Fruit fly (Drosophila melanogaster) whole organism: ENCODE data around the gene CG15296.

Experiments
- CG8478 ChIP-seq: fragments of >200 bp; optimal IDR thresholded peaks from 2 replicates; lab custom pipeline; 2018; ENCODE audit warnings: inconsistent platforms
- Dll ChIP-seq: fragments of >200 bp; optimal IDR thresholded peaks from 2 replicates; lab custom pipeline; 2017
- EcR ChIP-seq, 2 experiments: fragments of >200 bp; optimal IDR thresholded peaks; 2 replicates each; lab custom pipeline; 2017; ENCODE audit warnings: missing biosample characterization in 2 of 2, missing genetic modification characterization in 2 of 2, missing genetic modification reagents in 2 of 2
- pan ChIP-seq: fragments of >200 bp; optimal IDR thresholded peaks from 2 replicates; lab custom pipeline; 2017
- psq ChIP-seq: fragments of >200 bp; optimal IDR thresholded peaks from 2 replicates; lab custom pipeline; 2017
- usp ChIP-seq: fragments of >200 bp; optimal IDR thresholded peaks from 2 replicates; lab custom pipeline; 2017; ENCODE audit warnings: missing biosample characterization, missing genetic modification characterization, mixed read lengths

Gene CG15296

dm6 chrX:10566491-10566890 is at the start of gene CG15296:
Gene CG15296 (minus strand): TSS chrX:10566591.
- TF ChIP-seq Dll (lab: Kevin White, UChicago), result no peak
- no peak for TF ChIP-seq usp (GFP tag; lab: Kevin White, UChicago)
- no peak for TF ChIP-seq CG8478 (lab: Kevin White, UChicago)
- no peak for TF ChIP-seq EcR (GFP tag; optimal IDR thresholded peaks at IDR 0.05; lab: Kevin White, UChicago)
- TF ChIP-seq pan (lab: Kevin White, UChicago), result no peak
- no peak for TF ChIP-seq psq

- no peak for TF ChIP-seq pan (lab: Kevin White, UChicago)
These were observed 48.8 kb upstream of the CG15296 start for dm6 chrX:10615215-10615614.

dm6 chrX:10613568-10613967 is 47.2 kb upstream of the CG15296 start:
- no peak for TF ChIP-seq EcR (GFP tag; optimal IDR thresholded peaks at IDR 0.05; lab: Kevin White, UChicago)
- no peak for TF ChIP-seq Dll (lab: Kevin White, UChicago)
- TF ChIP-seq psq, result no peak
- no peak for TF ChIP-seq usp (GFP tag; lab: Kevin White, UChicago)
- TF ChIP-seq pan (lab: Kevin White, UChicago), result no peak
- TF ChIP-seq CG8478 (lab: Kevin White, UChicago), result no peak

- TF ChIP-seq psq, result no peak
- TF ChIP-seq pan (lab: Kevin White, UChicago), result no peak
- no peak for TF ChIP-seq CG8478 (lab: Kevin White, UChicago)
- TF ChIP-seq EcR (GFP tag; optimal IDR thresholded peaks at IDR 0.05; lab: Kevin White, UChicago), result no peak
- TF ChIP-seq usp (GFP tag; lab: Kevin White, UChicago), result no peak
These were observed 41.2 kb upstream of the CG15296 start for dm6 chrX:10607629-10608028.

dm6 chrX:10606889-10607478 is 40.6 kb upstream of the CG15296 start:
- no peak for TF ChIP-seq pan (lab: Kevin White, UChicago)
- no peak for TF ChIP-seq usp (GFP tag; lab: Kevin White, UChicago)

- TF ChIP-seq CG8478 (lab: Kevin White, UChicago), result no peak
- no peak for TF ChIP-seq pan (lab: Kevin White, UChicago)
- no peak for TF ChIP-seq usp (GFP tag; lab: Kevin White, UChicago)
- no peak for TF ChIP-seq EcR (GFP tag; optimal IDR thresholded peaks at IDR 0.05; lab: Kevin White, UChicago)
- TF ChIP-seq Dll (lab: Kevin White, UChicago), result no peak
- no peak for TF ChIP-seq psq
These were observed 35.8 kb upstream of the CG15296 start, which contains the start of gene CG1628 for dm6 chrX:10602057-10602764. Gene CG1628 (minus strand): TSS chrX:10602714.

dm6 chrX:10601479-10601921 is 35.1 kb upstream of the CG15296 start:
- no peak for TF ChIP-seq psq
- TF ChIP-seq usp (GFP tag; lab: Kevin White, UChicago), result no peak
- no peak for TF ChIP-seq pan (lab: Kevin White, UChicago)
- TF ChIP-seq CG8478 (lab: Kevin White, UChicago), result no peak
- TF ChIP-seq EcR (GFP tag; optimal IDR thresholded peaks at IDR 0.05; lab: Kevin White, UChicago), result no peak
- no peak for TF ChIP-seq Dll (lab: Kevin White, UChicago)

dm6 chrX:10600254-10600916 is 34.0 kb upstream of the CG15296 start:
- TF ChIP-seq psq, result no peak
- no peak for TF ChIP-seq Dll (lab: Kevin White, UChicago)
- no peak for TF ChIP-seq usp (GFP tag; lab: Kevin White, UChicago)
- TF ChIP-seq EcR (GFP tag; optimal IDR thresholded peaks at IDR 0.05; lab: Kevin White, UChicago), result no peak
- no peak for TF ChIP-seq CG8478 (lab: Kevin White, UChicago)
- no peak for TF ChIP-seq pan (lab: Kevin White, UChicago)

- TF ChIP-seq psq (no peak), usp (GFP tag; lab: Kevin White, UChicago) (no peak), pan (lab: Kevin White, UChicago) (no peak), Dll (lab: Kevin White, UChicago) (no peak), CG8478 (lab: Kevin White, UChicago) (no peak), EcR (GFP tag; optimal IDR thresholded peaks at IDR 0.05; lab: Kevin White, UChicago) (no peak)
These were observed 32.9 kb upstream of the CG15296 start for dm6 chrX:10599318-10599717.

- no peak for TF ChIP-seq usp (GFP tag; lab: Kevin White, UChicago)
- TF ChIP-seq Dll (lab: Kevin White, UChicago), result no peak
- TF ChIP-seq pan (lab: Kevin White, UChicago), result no peak
- no peak for TF ChIP-seq psq
- no peak for TF ChIP-seq CG8478 (lab: Kevin White, UChicago)
- no peak for TF ChIP-seq EcR (GFP tag; optimal IDR thresholded peaks at IDR 0.05; lab: Kevin White, UChicago)
These were observed 29.4 kb upstream of the CG15296 start, which contains the start of the genes Hmr and CG2124 for dm6 chrX:10595813-10596212. Gene Hmr (minus strand): TSS chrX:10595855. Gene CG2124 (plus strand): TSS chrX:10596122.

dm6 chrX:10588789-10589188 is 22.4 kb upstream of the CG15296 start, which contains the start of gene Rab9D:
Gene Rab9D (plus strand): TSS chrX:10589089.
- no peak for TF ChIP-seq CG8478 (lab: Kevin White, UChicago)

- TF ChIP-seq EcR (GFP tag; optimal IDR thresholded peaks at IDR 0.05; lab: Kevin White, UChicago) (no peak), CG8478 (lab: Kevin White, UChicago) (no peak), pan (lab: Kevin White, UChicago) (no peak), psq (no peak), Dll (lab: Kevin White, UChicago) (no peak), usp (GFP tag; lab: Kevin White, UChicago) (no peak)
These were observed 21.1 kb upstream of the CG15296 start for dm6 chrX:10587445-10587844.
